Worm (Caenorhabditis elegans) whole organism, mixed stage, embryonic: ENCODE data around the gene dos-2.

Source experiments
- snpc-4 ChIP-seq: fragments of 150-350 bp; optimal IDR thresholded peaks from 2 replicates; lab custom pipeline; 2014; ENCODE audit warnings: missing biosample characterization, missing genetic modification characterization
- sptf-1 ChIP-seq: sonication (generic microtip); optimal IDR thresholded peaks from 2 replicates; lab custom pipeline; 2017; ENCODE audit warnings: mild to moderate bottlenecking, missing genetic modification characterization, moderate library complexity, missing compliant biosample characterization

DNA sequence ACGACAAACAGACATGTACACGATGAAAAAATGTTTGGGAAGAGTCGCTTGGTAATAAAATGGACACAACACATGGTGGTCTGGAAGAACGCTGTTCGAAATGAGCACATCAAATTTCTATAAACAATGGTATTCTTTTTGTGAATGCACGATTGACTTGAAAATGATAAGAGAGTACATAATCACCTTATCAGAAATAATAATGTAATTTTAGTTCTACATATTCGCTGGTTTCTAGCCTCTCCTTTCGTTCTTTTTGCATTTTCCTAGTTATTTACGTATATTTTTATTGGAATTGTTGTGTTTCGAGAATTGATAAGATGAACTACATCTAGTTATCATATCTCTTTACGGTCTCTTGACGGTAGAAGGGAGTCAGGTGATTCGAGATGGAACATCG lies 22.0 kb upstream of the dos-2 start:
- TF ChIP-seq snpc-4 (tag; lab: Kevin White, UChicago) (no peak), sptf-1 (tag; lab: Kevin White, UChicago) (no peak)
